Worm (Caenorhabditis elegans) whole organism, mixed stage, embryonic: ENCODE results near the gene srh-82.

Source experiments
- blmp-1 ChIP-seq: fragments of 150-350 bp; optimal IDR thresholded peaks from 2 replicates; lab custom pipeline; 2014; ENCODE audit warnings: missing biosample characterization, missing genetic modification characterization
- ceh-39 ChIP-seq: fragments of 150-350 bp; optimal IDR thresholded peaks from 2 replicates; lab custom pipeline; 2014; ENCODE audit warnings: missing biosample characterization, missing genetic modification characterization
- ces-1 ChIP-seq: fragments of 150-350 bp; optimal IDR thresholded peaks from 2 replicates; lab custom pipeline; 2014; ENCODE audit warnings: missing biosample characterization, missing genetic modification reagents, missing genetic modification characterization
- drap-1 ChIP-seq: fragments of 200-800 bp; sonication (Bioruptor generic); optimal IDR thresholded peaks from 3 replicates; lab custom pipeline; 2018; ENCODE audit warnings: mild to moderate bottlenecking, missing genetic modification characterization, missing compliant biosample characterization
- elt-3 ChIP-seq: fragments of 150-350 bp; optimal IDR thresholded peaks from 2 replicates; lab custom pipeline; 2014; ENCODE audit warnings: missing biosample characterization, missing genetic modification characterization
- hlh-1 ChIP-seq: fragments of 150-350 bp; optimal IDR thresholded peaks from 2 replicates; lab custom pipeline; 2014; ENCODE audit warnings: missing biosample characterization, missing genetic modification reagents, missing genetic modification characterization
- lsy-2 ChIP-seq: fragments of 150-350 bp; optimal IDR thresholded peaks from 2 replicates; lab custom pipeline; 2014; ENCODE audit warnings: missing biosample characterization, missing genetic modification characterization
- nhr-12 ChIP-seq: fragments of 150-350 bp; optimal IDR thresholded peaks from 2 replicates; lab custom pipeline; 2014; ENCODE audit warnings: missing biosample characterization, missing genetic modification characterization
- nhr-28 ChIP-seq: fragments of 150-350 bp; optimal IDR thresholded peaks from 2 replicates; lab custom pipeline; 2014; ENCODE audit warnings: missing biosample characterization, missing genetic modification characterization
- nhr-76 ChIP-seq: sonication (generic microtip); optimal IDR thresholded peaks from 2 replicates; lab custom pipeline; 2017; ENCODE audit warnings: missing biosample characterization, missing genetic modification characterization
- unc-39 ChIP-seq: fragments of 150-350 bp; optimal IDR thresholded peaks from 2 replicates; lab custom pipeline; 2014; ENCODE audit warnings: missing biosample characterization, missing genetic modification characterization
- unc-62 ChIP-seq: fragments of 150-350 bp; optimal IDR thresholded peaks from 2 replicates; lab custom pipeline; 2014; ENCODE audit warnings: missing biosample characterization, missing genetic modification reagents, missing genetic modification characterization
- ztf-11 ChIP-seq: fragments of 150-350 bp; optimal IDR thresholded peaks from 2 replicates; lab custom pipeline; 2014; ENCODE audit warnings: missing biosample characterization, missing genetic modification characterization

DNA sequence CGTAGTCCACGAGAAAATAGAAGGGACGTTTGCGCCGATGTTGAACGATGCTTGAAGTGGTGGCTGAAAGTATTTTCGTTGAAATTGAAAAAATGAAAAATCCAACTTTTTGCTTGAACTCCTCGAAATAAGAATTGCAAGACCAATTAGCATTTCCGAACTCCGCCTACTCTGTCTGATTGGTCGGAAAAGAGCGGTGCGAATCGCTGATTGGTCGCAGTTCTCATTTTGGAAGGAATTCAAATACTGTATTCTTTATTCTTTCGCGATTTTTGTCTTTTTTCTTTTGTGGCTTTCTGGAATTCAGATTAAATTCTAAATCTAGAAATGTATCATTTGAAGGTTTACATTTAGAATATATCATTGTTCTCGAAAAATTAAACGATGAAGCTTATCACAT lies 29.6 kb downstream of the srh-82 start:
- no peak for TF ChIP-seq drap-1 (GFP tag; lab: Kevin White, UChicago)
- no peak for TF ChIP-seq blmp-1 (tag; lab: Kevin White, UChicago)
- no peak for TF ChIP-seq nhr-12 (tag; lab: Kevin White, UChicago)
- no peak for TF ChIP-seq nhr-28 (tag; lab: Kevin White, UChicago)
- no peak for TF ChIP-seq unc-39
- no peak for TF ChIP-seq hlh-1 (tag; lab: Kevin White, UChicago)
- no peak for TF ChIP-seq nhr-76
- no peak for TF ChIP-seq ceh-39
- TF ChIP-seq elt-3 (tag; lab: Kevin White, UChicago) = no peak
- no peak for TF ChIP-seq unc-62
- no peak for TF ChIP-seq ces-1 (GFP tag; lab: Kevin White, UChicago)
- TF ChIP-seq ztf-11 (tag; lab: Kevin White, UChicago) = no peak
- no peak for TF ChIP-seq lsy-2 (tag; lab: Kevin White, UChicago)
